Fruit fly (Drosophila melanogaster): ENCODE data around the gene CG9512.

DNA sequence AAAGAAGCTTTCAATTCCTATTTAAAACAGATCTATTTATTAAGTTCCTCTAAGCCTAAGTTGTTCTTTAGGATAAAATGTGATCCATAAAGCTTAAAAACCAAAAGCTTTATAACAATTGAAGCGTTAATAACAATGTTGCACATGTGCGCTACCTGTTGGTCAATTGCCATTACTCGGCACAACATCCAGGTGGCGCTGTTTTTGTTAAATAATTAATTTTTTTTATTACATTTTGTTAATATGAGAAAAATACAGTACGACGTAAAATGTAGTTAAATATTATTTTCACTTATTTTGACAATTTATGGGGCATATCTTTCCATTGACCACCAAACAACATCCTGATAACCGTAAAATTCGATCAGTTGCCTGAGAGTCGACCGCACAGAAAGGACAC, 48.5 kb upstream of the CG9512 start:
- TF ChIP-seq gl (tag; optimal IDR thresholded peaks at IDR 0.05) (no peak), Ets98B (GFP tag; IDR thresholded peaks at IDR 0.05) (no peak), Pif1A (GFP tag; optimal IDR thresholded peaks at IDR 0.05) (no peak), CG10348 (GFP tag; IDR thresholded peaks at IDR 0.05) (no peak), CG8159 (tag; optimal IDR thresholded peaks at IDR 0.05) (no peak), CG34367 (tag; optimal IDR thresholded peaks at IDR 0.05) (no peak), CG13204 (GFP tag; optimal IDR thresholded peaks at IDR 0.05) (no peak), CG4496 (GFP tag; IDR thresholded peaks at IDR 0.05) (no peak), CG8301 (tag; optimal IDR thresholded peaks at IDR 0.05) (no peak)
